Fruit fly (Drosophila melanogaster) whole organism, wandering third instar larva: ENCODE data around the gene CG6006.

Experiments used
- HLH106 ChIP-seq: fragments of 200-800 bp; optimal IDR thresholded peaks from 3 replicates; lab custom pipeline; 2019; ENCODE audit warnings: missing biosample characterization, mild to moderate bottlenecking, missing genetic modification characterization, moderate library complexity
- pan ChIP-seq: fragments of >200 bp; optimal IDR thresholded peaks from 2 replicates; lab custom pipeline; 2017
- psq ChIP-seq: fragments of 200-800 bp; sonication (Bioruptor generic); optimal IDR thresholded peaks from 3 replicates; lab custom pipeline; 2017; ENCODE audit warnings: missing biosample characterization, mild to moderate bottlenecking, missing genetic modification characterization, moderate library complexity
- usp ChIP-seq: fragments of >200 bp; optimal IDR thresholded peaks from 2 replicates; lab custom pipeline; 2017; ENCODE audit warnings: missing biosample characterization, missing genetic modification characterization

DNA sequence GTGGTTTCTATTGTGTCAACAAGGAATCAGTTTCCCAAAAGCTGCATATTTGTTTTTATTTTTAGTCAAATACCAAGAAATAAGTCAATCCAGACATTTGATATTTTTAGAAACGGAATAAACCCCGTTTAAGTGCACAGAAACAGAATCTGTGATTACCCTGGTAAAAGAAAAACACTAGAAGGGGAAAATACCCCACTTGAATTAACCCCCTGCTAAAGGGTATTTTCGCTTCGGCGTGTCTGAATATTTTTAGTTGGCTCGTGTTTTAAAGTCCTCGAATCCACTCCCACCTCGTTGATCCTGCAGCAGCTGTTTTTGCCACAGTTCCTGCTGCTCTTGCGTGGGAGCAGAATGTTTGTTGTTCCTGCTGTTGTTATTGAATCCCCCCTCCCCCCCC lies 33.0 kb downstream of the CG6006 start:
- TF ChIP-seq usp (GFP tag; lab: Kevin White, UChicago) (no peak), psq (no peak), HLH106 (tag; lab: Kevin White, UChicago) (no peak), pan (lab: Kevin White, UChicago) (no peak)
